Worm (Caenorhabditis elegans): Measurements from ENCODE around the gene M117.4.

Gene M117.4

ce11 chrIV:11854777-11855176 lies 21.4 kb upstream of the M117.4 start, which contains the start of gene tag-30 (continued):
- TF ChIP-seq php-3 (GFP tag; IDR thresholded peaks at IDR 0.05) = no peak
- peak; percentile 3 for TF ChIP-seq ama-1 (optimal IDR thresholded peaks at IDR 0.05)
- TF ChIP-seq madf-9 (GFP tag; conservative IDR thresholded peaks at IDR 0.05) = no peak
- TF ChIP-seq F49E8.2 (tag; optimal IDR thresholded peaks at IDR 0.05; ENCODE audit: borderline replicate concordance) = no peak
- TF ChIP-seq lsy-2 (tag; optimal IDR thresholded peaks at IDR 0.05) = peak in 1 of 2 experiments; percentile 74
- TF ChIP-seq duxl-1 (tag; optimal IDR thresholded peaks at IDR 0.05; ENCODE audit: poor library complexity) = no peak
- no peak for TF ChIP-seq tag-97 (GFP tag; IDR thresholded peaks at IDR 0.05)
- no peak for TF ChIP-seq ceh-32 (tag; optimal IDR thresholded peaks at IDR 0.05; ENCODE audit: poor library complexity)
- peak; percentile 15; the same call in 1 of the 2 replicates for TF ChIP-seq pha-4 (GFP tag; IDR thresholded peaks at IDR 0.05)
- peak; percentile 91 for TF ChIP-seq pha-4 (tag; optimal IDR thresholded peaks at IDR 0.05)
- TF ChIP-seq vab-7 (GFP tag; IDR thresholded peaks at IDR 0.05) = no peak
- no peak for TF ChIP-seq ZK337.2 (GFP tag; IDR thresholded peaks at IDR 0.05)
- TF ChIP-seq rbr-2 (tag; optimal IDR thresholded peaks at IDR 0.05) = peak; percentile 22
- no peak for TF ChIP-seq snpc-1.2 (GFP tag; IDR thresholded peaks at IDR 0.05)
- TF ChIP-seq lim-7 (GFP tag; IDR thresholded peaks at IDR 0.05) = no peak
- no peak for TF ChIP-seq sdz-12 (GFP tag; optimal IDR thresholded peaks at IDR 0.05)
- no peak for TF ChIP-seq arid-1 (GFP tag; conservative IDR thresholded peaks at IDR 0.05)
- TF ChIP-seq snpc-4 (tag; optimal IDR thresholded peaks at IDR 0.05) = no peak
- TF ChIP-seq nhr-25 (tag; optimal IDR thresholded peaks at IDR 0.05; ENCODE audit: borderline replicate concordance, insufficient read depth) = no peak
- TF ChIP-seq egl-43 (GFP tag; IDR thresholded peaks at IDR 0.05) = no peak
- peak; percentile 61 for TF ChIP-seq mep-1 (tag; optimal IDR thresholded peaks at IDR 0.05)
- TF ChIP-seq mdt-29 (GFP tag; IDR thresholded peaks at IDR 0.05) = no peak
- TF ChIP-seq nhr-111 (GFP tag; optimal IDR thresholded peaks at IDR 0.05) = no peak
- no peak for TF ChIP-seq dmd-8 (GFP tag; IDR thresholded peaks at IDR 0.05)
- TF ChIP-seq daf-16 (GFP tag; optimal IDR thresholded peaks at IDR 0.05) = no peak
- peak; percentile 79 for TF ChIP-seq daf-16 (tag; optimal IDR thresholded peaks at IDR 0.05)
- TF ChIP-seq ceh-20 (GFP tag; IDR thresholded peaks at IDR 0.05) = no peak
- no peak for TF ChIP-seq unc-130 (GFP tag; optimal IDR thresholded peaks at IDR 0.05)
- no peak for TF ChIP-seq daf-8 (GFP tag; IDR thresholded peaks at IDR 0.05)
- no peak for TF ChIP-seq skn-1 (tag; optimal IDR thresholded peaks at IDR 0.05)
- TF ChIP-seq ceh-82 (tag; optimal IDR thresholded peaks at IDR 0.05) = no peak
- no peak for TF ChIP-seq F37D6.2 (tag; optimal IDR thresholded peaks at IDR 0.05)
- TF ChIP-seq nhr-237 (tag; optimal IDR thresholded peaks at IDR 0.05) = no peak
- TF ChIP-seq lin-29 (GFP tag; IDR thresholded peaks at IDR 0.05) = no peak
- TF ChIP-seq dve-1 (tag; optimal IDR thresholded peaks at IDR 0.05; ENCODE audit: insufficient read depth) = peak; percentile 75
- no peak for TF ChIP-seq ceh-44 (GFP tag; IDR thresholded peaks at IDR 0.05)
- peak; percentile 46 for TF ChIP-seq nhr-77 (tag; optimal IDR thresholded peaks at IDR 0.05)
- TF ChIP-seq saeg-2 (GFP tag; IDR thresholded peaks at IDR 0.05) = no peak
- TF ChIP-seq lin-38 (GFP tag; IDR thresholded peaks at IDR 0.05) = peak; percentile 93
- no peak for TF ChIP-seq F26F4.8 (GFP tag; conservative IDR thresholded peaks at IDR 0.05)
- peak; percentile 36 for TF ChIP-seq hlh-11 (tag; optimal IDR thresholded peaks at IDR 0.05)
- TF ChIP-seq lin-15B (tag; optimal IDR thresholded peaks at IDR 0.05) = no peak
- TF ChIP-seq egl-27 (tag; optimal IDR thresholded peaks at IDR 0.05) = no peak
- no peak for TF ChIP-seq nhr-41 (GFP tag; IDR thresholded peaks at IDR 0.05)
- TF ChIP-seq mxl-3 (GFP tag; optimal IDR thresholded peaks at IDR 0.05) = no peak
- TF ChIP-seq daf-12 (tag; optimal IDR thresholded peaks at IDR 0.05) = no peak
- no peak for TF ChIP-seq T26A8.4 (GFP tag; IDR thresholded peaks at IDR 0.05)
- TF ChIP-seq ctbp-1 (GFP tag; IDR thresholded peaks at IDR 0.05) = no peak
- TF ChIP-seq daf-19 (GFP tag; conservative IDR thresholded peaks at IDR 0.05) = no peak
- peak; percentile 39 for TF ChIP-seq nhr-11 (tag; optimal IDR thresholded peaks at IDR 0.05)
- no peak for TF ChIP-seq ztf-11 (tag; optimal IDR thresholded peaks at IDR 0.05)
- TF ChIP-seq mdl-1 (tag; optimal IDR thresholded peaks at IDR 0.05) = no peak
